Worm (Caenorhabditis elegans) whole organism, L1 larva: Measurements from ENCODE around the gene Y75B12B.3.

Source experiments
- F16B12.6 ChIP-seq: fragments of 150-350 bp; optimal IDR thresholded peaks from 2 replicates; lab custom pipeline; 2014; ENCODE audit warnings: missing biosample characterization, missing genetic modification characterization
- aha-1 ChIP-seq: fragments of 150-350 bp; optimal IDR thresholded peaks from 2 replicates; lab custom pipeline; 2014; ENCODE audit warnings: missing biosample characterization, missing genetic modification characterization
- ces-1 ChIP-seq: fragments of 150-350 bp; optimal IDR thresholded peaks from 2 replicates; lab custom pipeline; 2014; ENCODE audit warnings: missing biosample characterization, missing genetic modification reagents, missing genetic modification characterization
- fos-1 ChIP-seq: fragments of 150-350 bp; optimal IDR thresholded peaks from 2 replicates; lab custom pipeline; 2014; ENCODE audit warnings: missing biosample characterization, missing genetic modification characterization
- lsy-2 ChIP-seq, 2 experiments: fragments of 150-350 bp; optimal IDR thresholded peaks; 2 replicates each; lab custom pipeline; 2014; ENCODE audit warnings: missing biosample characterization in 2 of 2, missing genetic modification characterization in 2 of 2
- pax-3 ChIP-seq: fragments of 200-800 bp; sonication (Bioruptor generic); optimal IDR thresholded peaks from 2 replicates; lab custom pipeline; 2018; ENCODE audit warnings: mild to moderate bottlenecking, missing genetic modification characterization, moderate library complexity, missing compliant biosample characterization
- sup-37 ChIP-seq: fragments of 200-800 bp; sonication (Bioruptor generic); optimal IDR thresholded peaks from 2 replicates; lab custom pipeline; 2018; ENCODE audit warnings: mild to moderate bottlenecking, missing genetic modification characterization, missing compliant biosample characterization
- unc-30 ChIP-seq: sonication (generic microtip); optimal IDR thresholded peaks from 2 replicates; lab custom pipeline; 2017; ENCODE audit warnings: missing biosample characterization, missing genetic modification characterization
- ztf-11 ChIP-seq, 2 experiments: sonication (generic microtip); optimal IDR thresholded peaks; 2 replicates each; lab custom pipeline; 2016 to 2017; ENCODE audit warnings: missing genetic modification characterization in 2 of 2, missing biosample characterization in 1 of 2, missing compliant biosample characterization in 1 of 2
- ztf-4 ChIP-seq: fragments of 150-350 bp; optimal IDR thresholded peaks from 2 replicates; lab custom pipeline; 2014; ENCODE audit warnings: missing biosample characterization, missing genetic modification characterization

ce11 chrV:15147776-15148175 lies 38.3 kb downstream of the Y75B12B.3 start, which contains the start of gene T09F5.20:
- no peak for TF ChIP-seq ztf-11 (tag; optimal IDR thresholded peaks at IDR 0.05; lab: Kevin White, UChicago)
- TF ChIP-seq ztf-4 (tag; lab: Kevin White, UChicago) = no peak
- TF ChIP-seq F16B12.6 (tag; lab: Kevin White, UChicago) = no peak
- no peak for TF ChIP-seq aha-1 (tag; lab: Kevin White, UChicago)
- no peak for TF ChIP-seq ces-1 (GFP tag; lab: Kevin White, UChicago)
- no peak for TF ChIP-seq sup-37 (GFP tag; lab: Kevin White, UChicago)
- no peak for TF ChIP-seq fos-1 (tag; lab: Kevin White, UChicago)
- no peak for TF ChIP-seq pax-3 (tag; lab: Kevin White, UChicago)
- TF ChIP-seq lsy-2 (tag; optimal IDR thresholded peaks at IDR 0.05; lab: Kevin White, UChicago) = no peak
- TF ChIP-seq unc-30 = no peak
